Worm (Caenorhabditis elegans) whole organism, mixed stage, embryonic: ENCODE measurements around the gene kcnl-4.

Experiments used
- mep-1 ChIP-seq: fragments of 150-350 bp; optimal IDR thresholded peaks from 2 replicates; lab custom pipeline; 2017; ENCODE audit warnings: missing biosample characterization, missing genetic modification reagents, missing genetic modification characterization, inconsistent platforms
- unc-62 ChIP-seq: fragments of 150-350 bp; optimal IDR thresholded peaks from 2 replicates; lab custom pipeline; 2014; ENCODE audit warnings: missing biosample characterization, missing genetic modification reagents, missing genetic modification characterization

DNA sequence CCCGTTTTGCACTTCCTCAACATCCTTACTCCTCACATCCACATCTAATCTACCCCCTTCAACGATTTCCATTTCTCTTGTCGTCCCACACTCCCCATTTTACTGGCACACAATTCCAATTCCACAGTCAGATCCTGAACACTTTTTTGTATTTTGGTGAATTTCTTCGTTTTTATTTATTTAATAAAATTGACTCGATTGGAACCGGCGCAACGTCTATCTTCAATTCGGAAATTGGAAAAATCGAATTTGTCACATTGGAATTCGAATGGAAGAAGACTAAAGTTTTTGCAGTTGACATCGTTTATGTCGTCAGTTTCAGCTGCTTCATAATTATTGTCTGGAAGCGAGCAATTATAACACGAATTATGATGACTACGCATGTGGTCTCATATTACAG is 3.7 kb upstream of the kcnl-4 start:
- no peak for TF ChIP-seq mep-1 (tag; lab: Kevin White, UChicago)
- no peak for TF ChIP-seq unc-62 (GFP tag; lab: Kevin White, UChicago)
